Fruit fly (Drosophila melanogaster) whole organism, embryonic: ENCODE measurements around the gene qtc.

Source experiments
- Antp ChIP-seq: fragments of 200-800 bp; sonication (Bioruptor generic); optimal IDR thresholded peaks from 3 replicates; lab custom pipeline; 2016; ENCODE audit warnings: missing biosample characterization, missing genetic modification characterization
- Atf6 ChIP-seq: fragments of 200-800 bp; sonication (Bioruptor generic); IDR thresholded peaks from 2 replicates; pipeline ENCODE4 v1.3.6; 2022; ENCODE audit warnings: missing biosample characterization, missing genetic modification characterization
- CG11504 ChIP-seq: fragments of 200-800 bp; sonication (Bioruptor generic); optimal IDR thresholded peaks from 3 replicates; lab custom pipeline; 2019; ENCODE audit warnings: missing biosample characterization, mild to moderate bottlenecking, missing genetic modification characterization, moderate library complexity
- CG12071 ChIP-seq: fragments of 200-800 bp; sonication (Bioruptor generic); optimal IDR thresholded peaks from 3 replicates; lab custom pipeline; 2018; ENCODE audit warnings: missing biosample characterization, mild to moderate bottlenecking, missing genetic modification characterization
- CG12219 ChIP-seq: fragments of 200-800 bp; sonication (Bioruptor generic); optimal IDR thresholded peaks from 3 replicates; lab custom pipeline; 2018; ENCODE audit warnings: missing biosample characterization, mild to moderate bottlenecking, missing genetic modification characterization
- CG12299 ChIP-seq: fragments of 200-800 bp; sonication (Bioruptor generic); optimal IDR thresholded peaks from 2 replicates; lab custom pipeline; 2018; ENCODE audit warnings: missing biosample characterization, mild to moderate bottlenecking, missing genetic modification characterization
- CG12744 ChIP-seq: fragments of 200-800 bp; sonication (Bioruptor generic); optimal IDR thresholded peaks from 2 replicates; lab custom pipeline; 2016; ENCODE audit warnings: missing biosample characterization, missing genetic modification characterization
- CG13123 ChIP-seq: fragments of 200-800 bp; sonication (Bioruptor generic); optimal IDR thresholded peaks from 2 replicates; lab custom pipeline; 2016; ENCODE audit warnings: missing biosample characterization, missing genetic modification characterization
- CG13287 ChIP-seq: fragments of 200-800 bp; sonication (Bioruptor generic); IDR thresholded peaks from 2 replicates; pipeline ENCODE4 v1.3.6; 2022; ENCODE audit warnings: missing biosample characterization, missing genetic modification characterization; ENCODE audit not compliant: partially characterized antibody
- CG1647 ChIP-seq: fragments of 200-800 bp; sonication (Bioruptor generic); optimal IDR thresholded peaks from 3 replicates; lab custom pipeline; 2016; ENCODE audit warnings: missing biosample characterization, missing genetic modification characterization
- CG1832 ChIP-seq: fragments of 200-800 bp; sonication (Bioruptor generic); optimal IDR thresholded peaks from 2 replicates; lab custom pipeline; 2017; ENCODE audit warnings: missing biosample characterization, mild to moderate bottlenecking, missing genetic modification characterization, inconsistent platforms
- CG18599 ChIP-seq: fragments of 200-800 bp; sonication (Bioruptor generic); optimal IDR thresholded peaks from 3 replicates; lab custom pipeline; 2017; ENCODE audit warnings: missing biosample characterization, missing genetic modification characterization, mild to moderate bottlenecking, moderate library complexity, missing genetic modification reagents
- CG30403 ChIP-seq: fragments of 200-800 bp; sonication (Bioruptor generic); optimal IDR thresholded peaks from 3 replicates; lab custom pipeline; 2016; ENCODE audit warnings: missing biosample characterization, missing genetic modification characterization
- CG3065 ChIP-seq: fragments of 200-800 bp; sonication (Bioruptor generic); optimal IDR thresholded peaks from 2 replicates; lab custom pipeline; 2016; ENCODE audit warnings: missing biosample characterization, missing genetic modification characterization
- CG31365 ChIP-seq: fragments of 200-800 bp; sonication (Bioruptor generic); optimal IDR thresholded peaks from 2 replicates; lab custom pipeline; 2018; ENCODE audit warnings: missing biosample characterization, mild to moderate bottlenecking, missing genetic modification characterization
- CG43689 ChIP-seq: fragments of 200-800 bp; sonication (Bioruptor generic); IDR thresholded peaks from 2 replicates; pipeline ENCODE4 v1.3.6; 2022; ENCODE audit warnings: missing biosample characterization, missing genetic modification characterization
- CG6689 ChIP-seq: fragments of 200-800 bp; sonication (Bioruptor generic); IDR thresholded peaks from 2 replicates; pipeline ENCODE4 v1.3.6; 2022; ENCODE audit warnings: missing biosample characterization, missing genetic modification characterization
- CG7372 ChIP-seq: fragments of 200-800 bp; sonication (Bioruptor generic); IDR thresholded peaks from 2 replicates; pipeline ENCODE4 v1.3.6; 2022; ENCODE audit warnings: missing biosample characterization, missing genetic modification characterization
- CG7928 ChIP-seq: fragments of 200-800 bp; sonication (Bioruptor generic); optimal IDR thresholded peaks from 2 replicates; lab custom pipeline; 2017; ENCODE audit warnings: missing biosample characterization, mild to moderate bottlenecking, missing genetic modification characterization
- Camta ChIP-seq: fragments of 200-800 bp; sonication (Bioruptor generic); optimal IDR thresholded peaks from 2 replicates; lab custom pipeline; 2016; ENCODE audit warnings: missing biosample characterization, missing genetic modification characterization
- Dek ChIP-seq: fragments of 200-800 bp; sonication (Bioruptor generic); optimal IDR thresholded peaks from 3 replicates; lab custom pipeline; 2019; ENCODE audit warnings: missing biosample characterization, mild to moderate bottlenecking, missing genetic modification characterization, moderate library complexity
- Elba2 ChIP-seq: fragments of 200-800 bp; sonication (Bioruptor generic); optimal IDR thresholded peaks from 3 replicates; lab custom pipeline; 2016; ENCODE audit warnings: missing biosample characterization, missing genetic modification characterization
- Nf-YB ChIP-seq: fragments of 200-800 bp; sonication (Bioruptor generic); optimal IDR thresholded peaks from 3 replicates; lab custom pipeline; 2019; ENCODE audit warnings: missing biosample characterization, mild to moderate bottlenecking, missing genetic modification characterization, moderate library complexity
- Optix ChIP-seq: fragments of 200-800 bp; sonication (Bioruptor generic); IDR thresholded peaks from 3 replicates; pipeline ENCODE4 v1.3.6; 2022; ENCODE audit warnings: missing biosample characterization, missing genetic modification characterization
- PHDP ChIP-seq: fragments of 200-800 bp; sonication (Bioruptor generic); optimal IDR thresholded peaks from 3 replicates; lab custom pipeline; 2018; ENCODE audit warnings: missing biosample characterization, mild to moderate bottlenecking, missing genetic modification characterization, moderate library complexity
- Ptx1 ChIP-seq: fragments of 200-800 bp; sonication (Bioruptor generic); IDR thresholded peaks from 2 replicates; pipeline ENCODE4 v1.3.6; 2022; ENCODE audit warnings: missing biosample characterization, missing genetic modification characterization
- Side ChIP-seq: fragments of 200-800 bp; sonication (Bioruptor generic); optimal IDR thresholded peaks from 2 replicates; lab custom pipeline; 2016; ENCODE audit warnings: missing biosample characterization, missing genetic modification characterization
- Ssrp ChIP-seq: fragments of 200-800 bp; sonication (Bioruptor generic); optimal IDR thresholded peaks from 2 replicates; lab custom pipeline; 2018; ENCODE audit warnings: missing biosample characterization, mild to moderate bottlenecking, missing genetic modification characterization, moderate library complexity
- Tbp ChIP-seq: fragments of >200 bp; optimal IDR thresholded peaks from 2 replicates; lab custom pipeline; 2018; ENCODE audit warnings: missing biosample characterization, missing genetic modification characterization
- YL-1 ChIP-seq: fragments of 200-800 bp; sonication (Bioruptor generic); optimal IDR thresholded peaks from 3 replicates; lab custom pipeline; 2017; ENCODE audit warnings: missing biosample characterization, mild to moderate bottlenecking, missing genetic modification characterization
- ac ChIP-seq: fragments of 200-800 bp; sonication (Bioruptor generic); optimal IDR thresholded peaks from 3 replicates; lab custom pipeline; 2017; ENCODE audit warnings: missing biosample characterization, mild to moderate bottlenecking, missing genetic modification characterization
- cwo ChIP-seq: fragments of 200-800 bp; sonication (Bioruptor generic); optimal IDR thresholded peaks from 3 replicates; lab custom pipeline; 2017; ENCODE audit warnings: missing biosample characterization, missing genetic modification characterization, mild to moderate bottlenecking, moderate library complexity, missing genetic modification reagents
- dimm ChIP-seq: fragments of 200-800 bp; sonication (Bioruptor generic); IDR thresholded peaks from 2 replicates; pipeline ENCODE4 v1.3.6; 2022; ENCODE audit warnings: missing biosample characterization, missing genetic modification characterization
- dm ChIP-seq: fragments of 200-800 bp; sonication (Bioruptor generic); optimal IDR thresholded peaks from 3 replicates; lab custom pipeline; 2016; ENCODE audit warnings: missing biosample characterization, missing genetic modification characterization
- gcm2 ChIP-seq: fragments of 200-800 bp; sonication (Bioruptor generic); optimal IDR thresholded peaks from 2 replicates; lab custom pipeline; 2016; ENCODE audit warnings: missing biosample characterization, missing genetic modification characterization
- grau ChIP-seq: fragments of 200-800 bp; optimal IDR thresholded peaks from 3 replicates; lab custom pipeline; 2019; ENCODE audit warnings: missing biosample characterization, mild to moderate bottlenecking, missing genetic modification characterization, moderate library complexity
- grn ChIP-seq: fragments of 200-800 bp; sonication (Bioruptor generic); optimal IDR thresholded peaks from 3 replicates; lab custom pipeline; 2017; ENCODE audit warnings: missing biosample characterization, missing genetic modification characterization
- kni ChIP-seq: fragments of 200-800 bp; sonication (Bioruptor generic); optimal IDR thresholded peaks from 3 replicates; lab custom pipeline; 2017; ENCODE audit warnings: mild to moderate bottlenecking, missing biosample characterization, missing genetic modification reagents, missing genetic modification characterization
- lola ChIP-seq, 3 experiments: fragments of >200 bp in 2 of 3; fragments of 200-800 bp in 1 of 3; sonication (Bioruptor generic) in 1 of 3; optimal IDR thresholded peaks; 2 replicates each; lab custom pipeline; 2017 to 2019; ENCODE audit warnings: missing biosample characterization in 3 of 3, missing genetic modification characterization in 3 of 3, mild to moderate bottlenecking in 1 of 3, moderate library complexity in 1 of 3
- maf-S ChIP-seq: fragments of 200-800 bp; sonication (Bioruptor generic); optimal IDR thresholded peaks from 2 replicates; lab custom pipeline; 2016; ENCODE audit warnings: missing biosample characterization, missing genetic modification characterization
- nau ChIP-seq: fragments of 200-800 bp; sonication (Bioruptor generic); optimal IDR thresholded peaks from 3 replicates; lab custom pipeline; 2017; ENCODE audit warnings: missing biosample characterization, mild to moderate bottlenecking, missing genetic modification characterization, missing genetic modification reagents
- pan ChIP-seq, 4 experiments: fragments of >200 bp in 3 of 4; fragments of 200-800 bp in 1 of 4; sonication (Bioruptor generic) in 1 of 4; optimal IDR thresholded peaks in 3 of 4; IDR thresholded peaks in 1 of 4; 2 replicates each; pipeline versions ENCODE4 v1.3.6 to Lab custom; 2017 to 2022; ENCODE audit warnings: missing biosample characterization in 2 of 4, missing genetic modification characterization in 2 of 4, mixed read lengths in 1 of 4
- peb ChIP-seq: fragments of 200-800 bp; sonication (Bioruptor generic); IDR thresholded peaks from 2 replicates; pipeline ENCODE4 v1.3.6; 2022; ENCODE audit warnings: missing biosample characterization, missing genetic modification characterization
- phol ChIP-seq: fragments of 200-800 bp; sonication (Bioruptor generic); optimal IDR thresholded peaks from 3 replicates; lab custom pipeline; 2018; ENCODE audit warnings: missing biosample characterization, mild to moderate bottlenecking, missing genetic modification characterization, moderate library complexity
- pum ChIP-seq: fragments of 200-800 bp; sonication (Bioruptor generic); optimal IDR thresholded peaks from 2 replicates; lab custom pipeline; 2016; ENCODE audit warnings: missing biosample characterization, missing genetic modification characterization
- so ChIP-seq: fragments of 200-800 bp; sonication (Bioruptor generic); IDR thresholded peaks from 3 replicates; pipeline ENCODE4 v1.3.6; 2022; ENCODE audit warnings: missing biosample characterization, missing genetic modification characterization
- vfl ChIP-seq: fragments of 200-800 bp; sonication (Bioruptor generic); optimal IDR thresholded peaks from 2 replicates; lab custom pipeline; 2016; ENCODE audit warnings: missing biosample characterization, missing genetic modification characterization
- wor ChIP-seq: fragments of 200-800 bp; sonication (Bioruptor generic); IDR thresholded peaks from 2 replicates; pipeline ENCODE4 v1.3.6; 2022; ENCODE audit warnings: missing biosample characterization, missing genetic modification characterization

The qtc gene

DNA sequence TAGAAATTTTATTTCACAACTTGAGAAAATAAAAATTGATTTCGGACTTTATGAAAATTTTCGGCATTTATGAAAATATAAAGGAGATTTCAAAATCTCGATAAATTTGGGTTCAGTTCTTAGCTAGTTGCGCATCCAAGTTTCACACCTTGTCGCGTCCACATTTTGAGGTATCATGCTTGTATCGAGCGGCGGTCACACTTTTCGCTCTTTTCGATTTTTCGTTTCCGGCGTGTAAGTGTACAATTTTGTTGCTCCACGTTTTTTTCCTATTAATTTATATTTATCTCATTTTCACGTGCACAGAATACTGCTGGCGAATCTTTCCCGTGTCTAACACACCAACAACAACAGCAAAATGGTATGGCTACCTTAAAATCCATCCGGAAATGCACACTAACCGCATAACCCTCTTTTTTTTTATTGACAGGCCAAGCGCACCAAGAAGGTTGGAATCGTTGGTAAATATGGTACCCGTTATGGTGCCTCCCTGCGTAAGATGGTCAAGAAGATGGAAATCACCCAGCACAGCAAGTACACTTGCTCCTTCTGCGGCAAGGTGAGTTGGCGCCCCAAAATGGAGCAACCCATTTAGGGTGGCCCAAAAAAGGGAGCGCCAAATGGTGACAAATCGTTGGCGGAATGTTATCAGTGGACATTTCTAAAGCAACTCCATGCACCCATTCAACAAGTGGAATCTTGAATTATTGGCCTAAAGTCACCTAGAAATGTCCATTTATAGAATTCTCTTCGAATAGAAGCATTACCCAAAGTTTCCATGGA lies 10.4 kb downstream of the qtc start, which contains the start of gene RpL37A (continued):
- peak; percentile 71 for TF ChIP-seq CG12744
- no peak for TF ChIP-seq vfl
- peak; percentile 77 for TF ChIP-seq grn (GFP tag; lab: Kevin White, UChicago)
- TF ChIP-seq CG12071 (GFP tag; lab: Kevin White, UChicago): peak; percentile 78
- peak; percentile 82 for TF ChIP-seq CG7372 (GFP tag; lab: Robert Waterston, UW)
- TF ChIP-seq pan (optimal IDR thresholded peaks at IDR 0.05; lab: Kevin White, UChicago): no peak
- peak in 1 of 2 experiments; percentile 68 for TF ChIP-seq pan (GFP tag; optimal IDR thresholded peaks at IDR 0.05 in 1 of 2, IDR thresholded peaks at IDR 0.05 in 1 of 2)
- TF ChIP-seq CG6689 (GFP tag; lab: Robert Waterston, UW): peak; percentile 50
- peak; percentile 86 for TF ChIP-seq Camta
- peak; percentile 78 for TF ChIP-seq Atf6 (GFP tag; lab: Robert Waterston, UW)
- TF ChIP-seq CG13287: no peak; the same call in 1 of the 2 replicates
- peak; percentile 73 for TF ChIP-seq grau (tag; lab: Kevin White, UChicago)
- peak; percentile 71 for TF ChIP-seq CG1647 (GFP tag; lab: Kevin White, UChicago)
- TF ChIP-seq ac (GFP tag; lab: Kevin White, UChicago): peak; percentile 59
- TF ChIP-seq Nf-YB: peak; percentile 68
- TF ChIP-seq CG12299 (tag; lab: Kevin White, UChicago): peak; percentile 74
- peak; percentile 49 for TF ChIP-seq CG43689
- TF ChIP-seq Tbp (GFP tag; lab: Kevin White, UChicago): no peak
- no peak for TF ChIP-seq dimm
- peak; percentile 76 for TF ChIP-seq maf-S
- TF ChIP-seq CG1832 (GFP tag; lab: Kevin White, UChicago): no peak
- no peak for TF ChIP-seq wor (GFP tag; lab: Robert Waterston, UW)
- peak; percentile 87 for TF ChIP-seq nau (GFP tag; lab: Kevin White, UChicago)
- TF ChIP-seq kni (GFP tag; lab: Kevin White, UChicago): peak; percentile 85
- peak; percentile 87 for TF ChIP-seq Side (GFP tag; lab: Kevin White, UChicago)
- peak; percentile 77 for TF ChIP-seq CG12219 (GFP tag; lab: Kevin White, UChicago)
- TF ChIP-seq Antp (GFP tag; lab: Kevin White, UChicago): peak; percentile 60
- TF ChIP-seq so: peak; percentile 81; the same call in 2 of the 3 replicates
- peak; percentile 58 for TF ChIP-seq Dek (tag; lab: Kevin White, UChicago)
- peak; percentile 83 for TF ChIP-seq phol (tag; lab: Kevin White, UChicago)
- TF ChIP-seq Ptx1 (GFP tag; lab: Robert Waterston, UW): no peak; the same call in 1 of the 2 replicates
- no peak for TF ChIP-seq Elba2 (GFP tag; lab: Kevin White, UChicago)
- TF ChIP-seq CG30403 (GFP tag; lab: Kevin White, UChicago): peak; percentile 69
- peak; percentile 57 for TF ChIP-seq PHDP (tag; lab: Kevin White, UChicago)
- peak in 1 of 3 experiments; percentile 18 for TF ChIP-seq lola (GFP tag; optimal IDR thresholded peaks at IDR 0.05; lab: Kevin White, UChicago)
- TF ChIP-seq Optix (GFP tag; lab: Robert Waterston, UW): peak; percentile 76
- peak; percentile 46 for TF ChIP-seq pum (GFP tag; lab: Kevin White, UChicago)
- TF ChIP-seq CG7928 (GFP tag; lab: Kevin White, UChicago): peak; percentile 64
- TF ChIP-seq peb: no peak
- peak; percentile 94 for TF ChIP-seq dm
- TF ChIP-seq CG11504 (tag; lab: Kevin White, UChicago): peak; percentile 78
- no peak for TF ChIP-seq CG3065 (GFP tag; lab: Kevin White, UChicago)
- peak; percentile 55 for TF ChIP-seq Ssrp (tag; lab: Kevin White, UChicago)
- TF ChIP-seq CG31365 (tag; lab: Kevin White, UChicago): peak; percentile 79
- TF ChIP-seq YL-1: peak; percentile 97
- TF ChIP-seq gcm2 (GFP tag; lab: Kevin White, UChicago): peak; percentile 72
- TF ChIP-seq cwo: peak; percentile 54
- peak; percentile 88 for TF ChIP-seq CG18599 (GFP tag; lab: Kevin White, UChicago)
- peak; percentile 57 for TF ChIP-seq CG13123 (GFP tag; lab: Kevin White, UChicago)
